Fruit fly (Drosophila melanogaster): ENCODE measurements around the gene Meltrin.
A peak's percentile ranks its signal among the peaks of the same experiment; 100 is the strongest.

The Meltrin gene

DNA sequence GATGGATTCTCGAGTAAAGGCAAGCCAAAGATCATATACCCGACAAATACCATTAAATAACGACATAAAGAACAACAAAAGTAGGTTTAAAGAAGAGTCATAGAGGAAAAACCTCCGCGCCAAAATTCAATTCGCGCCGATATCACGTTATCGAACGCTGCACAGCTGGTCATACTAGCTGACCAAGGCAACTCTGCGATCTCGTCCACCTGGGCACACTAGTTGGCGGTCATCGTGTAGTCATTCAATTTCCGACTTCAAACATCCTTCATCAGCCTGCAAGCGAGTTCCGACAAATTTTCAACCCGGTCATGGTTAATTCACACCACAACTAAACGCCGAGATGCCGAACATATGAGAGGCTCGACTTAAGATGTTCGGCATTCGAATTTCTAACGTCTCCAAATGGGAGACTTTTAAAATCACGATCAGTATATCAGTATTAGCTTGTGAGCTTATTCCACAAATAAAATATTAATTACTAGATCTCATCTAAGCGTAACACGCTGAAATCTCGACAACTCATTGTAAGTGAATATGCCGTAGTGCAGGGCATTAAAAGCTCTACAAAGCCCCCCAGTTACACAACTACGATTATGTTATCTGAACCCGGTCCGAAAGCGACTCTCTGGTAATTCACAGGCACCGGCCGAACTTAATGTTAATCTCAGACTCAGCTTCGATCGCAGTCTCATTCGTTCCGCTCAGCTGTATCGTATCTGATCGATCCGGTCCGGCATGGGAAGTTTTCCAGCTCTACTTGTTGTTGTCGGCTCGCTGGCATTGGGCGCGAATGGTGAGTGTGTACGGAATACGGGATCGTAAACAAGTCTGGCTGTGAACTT lies 40.1 kb downstream of the Meltrin start, which contains the start of gene CG3505 (continued):
- no peak for TF ChIP-seq Spps (tag; optimal IDR thresholded peaks at IDR 0.05)
- TF ChIP-seq CG12942 (GFP tag; optimal IDR thresholded peaks at IDR 0.05), result peak; percentile 21
- TF ChIP-seq Oaz (GFP tag; IDR thresholded peaks at IDR 0.05), result no peak
- no peak for TF ChIP-seq CG18476 (GFP tag; optimal IDR thresholded peaks at IDR 0.05)
- no peak for TF ChIP-seq CG1792 (GFP tag; optimal IDR thresholded peaks at IDR 0.05)
- no peak for TF ChIP-seq p53 (GFP tag; optimal IDR thresholded peaks at IDR 0.05)
- no peak for TF ChIP-seq CG30020 (tag; optimal IDR thresholded peaks at IDR 0.05)
- TF ChIP-seq CG13424 (tag; optimal IDR thresholded peaks at IDR 0.05), result peak; percentile 62
- TF ChIP-seq Sin3A (optimal IDR thresholded peaks at IDR 0.05), result peak; percentile 63
- 0 out of 3 replicates have a peak, but pooled peaks have one; percentile 38 for TF ChIP-seq CG6791 (GFP tag; IDR thresholded peaks at IDR 0.05; ENCODE audit: partially characterized antibody)
- TF ChIP-seq Atf-2 (GFP tag; optimal IDR thresholded peaks at IDR 0.05), result no peak
- TF ChIP-seq Ssrp (tag; optimal IDR thresholded peaks at IDR 0.05), result peak; percentile 19
- TF ChIP-seq inv (GFP tag; IDR thresholded peaks at IDR 0.05; ENCODE audit: partially characterized antibody), result no peak
- no peak for TF ChIP-seq CG17802 (tag; optimal IDR thresholded peaks at IDR 0.05)
- TF ChIP-seq kah (GFP tag; optimal IDR thresholded peaks at IDR 0.05), result no peak
- no peak; the same call in 1 of the 2 replicates for TF ChIP-seq onecut (GFP tag; IDR thresholded peaks at IDR 0.05)
- TF ChIP-seq Bteb2 (GFP tag; optimal IDR thresholded peaks at IDR 0.05), result no peak
- TF ChIP-seq CG4707 (GFP tag; optimal IDR thresholded peaks at IDR 0.05), result no peak
- TF ChIP-seq knrl (GFP tag; IDR thresholded peaks at IDR 0.05; ENCODE audit: partially characterized antibody), result peak; percentile 42; the same call in 1 of the 3 replicates
- no peak for TF ChIP-seq Max (GFP tag; optimal IDR thresholded peaks at IDR 0.05)
- TF ChIP-seq Sry-β (GFP tag; optimal IDR thresholded peaks at IDR 0.05), result no peak
- peak; percentile 57 for TF ChIP-seq CG7987 (GFP tag; optimal IDR thresholded peaks at IDR 0.05)
- TF ChIP-seq mam (GFP tag; optimal IDR thresholded peaks at IDR 0.05), result peak; percentile 41
- TF ChIP-seq CG10565 (GFP tag; optimal IDR thresholded peaks at IDR 0.05), result no peak
- TF ChIP-seq CG11695 (GFP tag; IDR thresholded peaks at IDR 0.05), result peak; percentile 22; the same call in 1 of the 3 replicates
- no peak for TF ChIP-seq Scr (GFP tag; IDR thresholded peaks at IDR 0.05; ENCODE audit: partially characterized antibody)
- no peak for TF ChIP-seq tap (tag; optimal IDR thresholded peaks at IDR 0.05)
- TF ChIP-seq CG11085 (GFP tag; IDR thresholded peaks at IDR 0.05), result no peak
- peak; percentile 48 for TF ChIP-seq CG17359 (tag; optimal IDR thresholded peaks at IDR 0.05)
- no peak for TF ChIP-seq pho (GFP tag; optimal IDR thresholded peaks at IDR 0.05)
- TF ChIP-seq CG1647 (GFP tag; optimal IDR thresholded peaks at IDR 0.05), result no peak
- TF ChIP-seq CG14014 (GFP tag; IDR thresholded peaks at IDR 0.05), result peak; percentile 27; the same call in 1 of the 2 replicates
- TF ChIP-seq Dp (GFP tag; optimal IDR thresholded peaks at IDR 0.05), result peak; percentile 100
- TF ChIP-seq lab (GFP tag; optimal IDR thresholded peaks at IDR 0.05), result no peak
- TF ChIP-seq CG33557 (GFP tag; optimal IDR thresholded peaks at IDR 0.05), result no peak
- no peak for TF ChIP-seq B-H2 (GFP tag; optimal IDR thresholded peaks at IDR 0.05)
- no peak for TF ChIP-seq tna (GFP tag; IDR thresholded peaks at IDR 0.05; ENCODE audit: partially characterized antibody)
- TF ChIP-seq ssp (GFP tag; IDR thresholded peaks at IDR 0.05), result no peak
- no peak for TF ChIP-seq danr (GFP tag; IDR thresholded peaks at IDR 0.05)
- TF ChIP-seq Xrp1 (GFP tag; IDR thresholded peaks at IDR 0.05), result peak; percentile 26; the same call in 1 of the 2 replicates
- peak; percentile 29 for TF ChIP-seq CoRest (tag; optimal IDR thresholded peaks at IDR 0.05)
- peak; percentile 10 for TF ChIP-seq CG8290 (GFP tag; optimal IDR thresholded peaks at IDR 0.05)
- TF ChIP-seq CG8290 (tag; optimal IDR thresholded peaks at IDR 0.05), result peak in 1 of 2 experiments; percentile 38
- TF ChIP-seq CG9932 (GFP tag; IDR thresholded peaks at IDR 0.05), result no peak
- no peak for TF ChIP-seq CG17912 (GFP tag; optimal IDR thresholded peaks at IDR 0.05)
- TF ChIP-seq luna (GFP tag; optimal IDR thresholded peaks at IDR 0.05), result no peak
- TF ChIP-seq CG3163 (GFP tag; optimal IDR thresholded peaks at IDR 0.05), result no peak
- no peak for TF ChIP-seq ERR (GFP tag; optimal IDR thresholded peaks at IDR 0.05)
- 0 out of 4 replicates have a peak, but pooled peaks have one; percentile 48 for TF ChIP-seq chinmo (GFP tag; IDR thresholded peaks at IDR 0.05; ENCODE audit: partially characterized antibody)

All from whole organism, embryonic.